Fruit fly (Drosophila melanogaster): ENCODE data around the gene CG33939.

dm6 chrX:19157471-19157870 is 17.2 kb downstream of the CG33939 start:
- no peak for TF ChIP-seq ttk (optimal IDR thresholded peaks at IDR 0.05)
- TF ChIP-seq insv (optimal IDR thresholded peaks at IDR 0.05): no peak
- no peak for TF ChIP-seq Myc (optimal IDR thresholded peaks at IDR 0.05)
- no peak for TF ChIP-seq psq (optimal IDR thresholded peaks at IDR 0.05)
- no peak for TF ChIP-seq h (optimal IDR thresholded peaks at IDR 0.05)

Data from Kc167 (cell line).